Worm (Caenorhabditis elegans): ENCODE measurements around the gene C06C6.7.

C06C6.7 gene

DNA sequence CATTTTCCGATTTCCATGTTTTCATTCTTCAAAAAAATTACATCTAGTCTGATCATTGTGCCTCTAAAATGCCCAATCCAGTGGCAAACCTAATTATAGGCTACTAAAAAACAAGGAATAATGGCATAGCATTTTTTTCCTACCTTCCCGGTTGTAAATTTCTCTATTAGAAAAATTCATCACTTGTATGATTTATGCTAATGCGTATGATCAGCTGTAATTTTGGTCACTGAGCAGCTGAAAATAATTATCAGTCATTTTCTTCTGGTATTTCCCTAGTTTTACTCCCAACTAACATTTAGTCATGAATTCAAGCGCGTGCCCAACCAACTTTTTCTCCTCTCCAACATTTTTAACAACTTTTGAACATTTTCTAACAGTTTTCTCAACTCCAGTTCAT is 36.5 kb upstream of the C06C6.7 start, which contains the start of gene srh-186:
TSS of gene srh-186 (plus strand) at position 301 of the 400 bp plus-strand sequence.
- TF ChIP-seq elt-2 (tag; optimal IDR thresholded peaks at IDR 0.05) (no peak), sea-2 (GFP tag; optimal IDR thresholded peaks at IDR 0.05) (no peak), fkh-10 (GFP tag; optimal IDR thresholded peaks at IDR 0.05) (no peak), nhr-25 (tag; optimal IDR thresholded peaks at IDR 0.05) (no peak), lsy-12 (tag; optimal IDR thresholded peaks at IDR 0.05) (no peak), zag-1 (tag; optimal IDR thresholded peaks at IDR 0.05) (no peak), R02D3.7 (tag; optimal IDR thresholded peaks at IDR 0.05) (no peak)

DNA sequence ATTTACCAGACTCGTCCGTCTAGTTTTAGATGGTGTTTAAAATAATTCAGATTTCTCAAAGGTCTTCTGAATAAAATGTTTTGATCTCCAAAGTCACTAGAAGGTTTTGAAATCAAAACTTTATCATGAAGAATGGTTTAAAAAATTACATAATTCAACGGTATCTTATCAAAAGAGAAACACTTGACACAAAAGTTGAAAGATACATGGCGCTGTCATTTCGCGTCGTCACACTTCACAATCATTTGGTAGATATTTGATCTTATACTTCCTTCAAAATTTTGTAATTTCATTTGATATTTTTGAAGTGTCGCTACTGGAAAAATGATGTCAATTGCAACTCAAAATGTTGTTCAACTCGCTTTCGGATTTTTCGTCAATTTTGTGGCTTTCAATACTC is 34.9 kb upstream of the C06C6.7 start, which contains the start of gene F36G9.3:
TSS of gene F36G9.3 (plus strand) at position 301 of the 400 bp plus-strand sequence.
- TF ChIP-seq nhr-67 (tag; optimal IDR thresholded peaks at IDR 0.05) (no peak), jun-1 (tag; optimal IDR thresholded peaks at IDR 0.05) (no peak), nfya-1 (tag; optimal IDR thresholded peaks at IDR 0.05; ENCODE audit: insufficient read depth) (no peak), nhr-237 (tag; optimal IDR thresholded peaks at IDR 0.05) (no peak), ceh-28 (tag; optimal IDR thresholded peaks at IDR 0.05) (no peak), nhr-11 (tag; optimal IDR thresholded peaks at IDR 0.05) (no peak), mdl-1 (tag; optimal IDR thresholded peaks at IDR 0.05) (no peak), skn-1 (tag; optimal IDR thresholded peaks at IDR 0.05) (no peak), fkh-2 (tag; optimal IDR thresholded peaks at IDR 0.05) (no peak), nhr-25 (tag; optimal IDR thresholded peaks at IDR 0.05) (no peak), ceh-9 (tag; optimal IDR thresholded peaks at IDR 0.05) (no peak)

DNA sequence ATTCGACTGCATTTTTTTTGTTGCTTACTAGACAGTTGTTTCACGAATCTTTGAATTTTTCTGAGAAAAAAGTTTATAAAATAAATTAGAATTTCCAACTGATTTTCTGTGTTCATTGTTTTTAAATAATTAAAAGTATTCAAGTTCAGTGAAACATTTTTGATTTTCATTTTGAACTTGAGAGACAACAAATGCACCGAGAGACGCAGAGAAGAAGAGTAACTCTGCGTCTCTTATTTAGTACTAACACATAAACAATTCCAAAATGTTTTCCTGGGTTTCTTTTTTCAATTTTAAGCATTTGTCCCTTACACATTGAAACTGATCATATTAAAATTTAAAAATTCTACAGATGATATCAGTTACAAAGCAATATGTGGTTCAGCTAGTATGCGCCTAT is 32.5 kb upstream of the C06C6.7 start:
- TF ChIP-seq pqm-1 (tag; optimal IDR thresholded peaks at IDR 0.05): no peak
- no peak for TF ChIP-seq unc-39 (tag; optimal IDR thresholded peaks at IDR 0.05)
- no peak for TF ChIP-seq nhr-43 (tag; optimal IDR thresholded peaks at IDR 0.05; ENCODE audit: poor library complexity, severe bottlenecking)
- TF ChIP-seq nfya-1 (tag; optimal IDR thresholded peaks at IDR 0.05; ENCODE audit: insufficient read depth): no peak
- no peak for TF ChIP-seq nhr-12 (tag; optimal IDR thresholded peaks at IDR 0.05)
- TF ChIP-seq hmg-11 (tag; optimal IDR thresholded peaks at IDR 0.05): no peak
- no peak for TF ChIP-seq unc-62 (GFP tag; optimal IDR thresholded peaks at IDR 0.05)
- TF ChIP-seq aly-2 (tag; optimal IDR thresholded peaks at IDR 0.05): no peak
- TF ChIP-seq eor-1 (tag; optimal IDR thresholded peaks at IDR 0.05): no peak
- TF ChIP-seq nhr-25 (tag; optimal IDR thresholded peaks at IDR 0.05): no peak
- TF ChIP-seq ZK546.5 (tag; optimal IDR thresholded peaks at IDR 0.05): no peak
- no peak for TF ChIP-seq ama-1 (optimal IDR thresholded peaks at IDR 0.05)
- TF ChIP-seq nhr-28 (tag; optimal IDR thresholded peaks at IDR 0.05): no peak
- TF ChIP-seq ztf-4 (tag; optimal IDR thresholded peaks at IDR 0.05): no peak
- TF ChIP-seq nhr-76 (tag; optimal IDR thresholded peaks at IDR 0.05): no peak
- TF ChIP-seq nhr-67 (tag; optimal IDR thresholded peaks at IDR 0.05): no peak
- TF ChIP-seq zag-1 (tag; optimal IDR thresholded peaks at IDR 0.05): no peak

DNA sequence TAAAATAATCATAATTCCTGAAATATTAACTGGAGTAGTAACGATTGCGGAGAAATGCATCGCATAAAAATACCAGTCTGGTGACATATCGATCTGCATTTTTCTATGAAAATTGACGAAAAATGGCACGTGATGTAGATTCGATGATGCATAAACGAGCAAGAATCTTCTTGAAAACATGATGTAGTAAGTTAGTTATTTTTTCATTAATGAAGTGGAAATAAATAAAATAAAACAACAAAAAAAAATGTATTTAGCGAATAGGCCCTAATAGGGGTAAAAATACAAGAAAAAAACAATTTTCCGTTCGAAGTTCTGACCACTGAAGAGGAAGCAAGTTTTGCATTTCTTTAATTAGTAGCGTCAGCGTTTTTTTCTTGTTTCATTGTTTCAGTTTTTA is 26.8 kb upstream of the C06C6.7 start, which contains the start of gene sri-2:
TSS of gene sri-2 (minus strand) at position 101 of the 400 bp plus-strand sequence.
- TF ChIP-seq jun-1 (tag; optimal IDR thresholded peaks at IDR 0.05) (no peak), fkh-2 (tag; optimal IDR thresholded peaks at IDR 0.05) (no peak), sea-2 (GFP tag; optimal IDR thresholded peaks at IDR 0.05) (no peak), lsy-12 (tag; optimal IDR thresholded peaks at IDR 0.05) (no peak), unc-39 (tag; optimal IDR thresholded peaks at IDR 0.05) (no peak), fkh-10 (GFP tag; optimal IDR thresholded peaks at IDR 0.05) (no peak), lin-39 (tag; optimal IDR thresholded peaks at IDR 0.05) (no peak), ztf-4 (tag; optimal IDR thresholded peaks at IDR 0.05) (no peak), R02D3.7 (tag; optimal IDR thresholded peaks at IDR 0.05) (no peak), nhr-28 (tag; optimal IDR thresholded peaks at IDR 0.05) (no peak), elt-1 (tag; optimal IDR thresholded peaks at IDR 0.05) (no peak)

DNA sequence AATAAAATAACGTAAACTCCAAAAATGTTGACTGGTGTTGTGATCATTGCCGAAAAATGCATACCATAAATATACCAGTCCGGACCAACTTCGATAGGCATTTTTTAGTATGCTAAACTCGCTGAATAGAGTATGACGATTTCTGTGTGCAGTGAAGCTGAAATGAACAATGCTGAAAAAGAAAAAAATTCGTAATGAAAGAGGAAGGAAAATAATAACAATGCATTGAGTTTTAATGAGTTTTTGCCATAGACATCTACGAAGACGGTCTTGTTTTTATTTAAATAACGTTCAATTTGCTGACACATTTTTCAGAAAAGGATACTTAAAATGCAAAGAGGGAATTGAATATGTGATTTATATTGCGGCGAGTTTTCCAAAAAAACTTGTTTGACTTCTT is 24.4 kb upstream of the C06C6.7 start, which contains the start of gene sri-1:
TSS of gene sri-1 (minus strand) at position 101 of the 400 bp plus-strand sequence.
- no peak for TF ChIP-seq elt-3 (tag; optimal IDR thresholded peaks at IDR 0.05)
- no peak for TF ChIP-seq nhr-23 (tag; optimal IDR thresholded peaks at IDR 0.05)
- no peak for TF ChIP-seq ceh-16 (tag; optimal IDR thresholded peaks at IDR 0.05)
- TF ChIP-seq fos-1 (tag; optimal IDR thresholded peaks at IDR 0.05): no peak
- no peak for TF ChIP-seq mml-1 (tag; optimal IDR thresholded peaks at IDR 0.05)
- TF ChIP-seq jun-1 (tag; optimal IDR thresholded peaks at IDR 0.05): no peak
- no peak for TF ChIP-seq unc-39 (tag; optimal IDR thresholded peaks at IDR 0.05)
- no peak for TF ChIP-seq lin-39 (tag; optimal IDR thresholded peaks at IDR 0.05)
- no peak for TF ChIP-seq nhr-28 (tag; optimal IDR thresholded peaks at IDR 0.05)
- no peak for TF ChIP-seq daf-12 (tag; optimal IDR thresholded peaks at IDR 0.05)
- no peak for TF ChIP-seq elt-1 (tag; optimal IDR thresholded peaks at IDR 0.05)
- TF ChIP-seq hmg-11 (tag; optimal IDR thresholded peaks at IDR 0.05): no peak
- no peak for TF ChIP-seq fkh-2 (tag; optimal IDR thresholded peaks at IDR 0.05)

Measured in whole organism, L3 larva.